Worm (Caenorhabditis elegans) whole organism, early embryonic: Measurements from ENCODE around the gene F10E9.5.

Source experiments
- B0310.2 ChIP-seq: sonication (generic microtip); optimal IDR thresholded peaks from 2 replicates; lab custom pipeline; 2016; ENCODE audit warnings: mild to moderate bottlenecking, missing genetic modification characterization, missing compliant biosample characterization
- F13C5.2 ChIP-seq: sonication (generic microtip); optimal IDR thresholded peaks from 2 replicates; lab custom pipeline; 2017; ENCODE audit warnings: mild to moderate bottlenecking, missing genetic modification characterization, inconsistent platforms, missing compliant biosample characterization
- aly-1 ChIP-seq: sonication (generic microtip); optimal IDR thresholded peaks from 2 replicates; lab custom pipeline; 2016; ENCODE audit warnings: missing genetic modification characterization, missing compliant biosample characterization
- ama-1 ChIP-seq: fragments of 150-350 bp; optimal IDR thresholded peaks from 2 replicates; lab custom pipeline; 2014
- ceh-13 ChIP-seq: fragments of 200-800 bp; sonication (Bioruptor generic); optimal IDR thresholded peaks from 2 replicates; lab custom pipeline; 2018; ENCODE audit warnings: mild to moderate bottlenecking, missing genetic modification characterization, missing compliant biosample characterization
- ceh-36 ChIP-seq: sonication (generic microtip); optimal IDR thresholded peaks from 2 replicates; lab custom pipeline; 2016; ENCODE audit warnings: missing genetic modification characterization, inconsistent platforms, missing compliant biosample characterization
- ets-7 ChIP-seq: sonication (generic microtip); optimal IDR thresholded peaks from 2 replicates; lab custom pipeline; 2016; ENCODE audit warnings: missing genotype, missing genetic modification characterization, missing compliant biosample characterization
- flt-1 ChIP-seq: fragments of 200-800 bp; sonication (Bioruptor generic); IDR thresholded peaks from 2 replicates; pipeline ENCODE4 v1.3.6; 2022; ENCODE audit warnings: missing genetic modification characterization, missing compliant biosample characterization
- hmbx-1 ChIP-seq: sonication (generic microtip); optimal IDR thresholded peaks from 2 replicates; lab custom pipeline; 2016; ENCODE audit warnings: mild to moderate bottlenecking, missing genetic modification characterization, missing compliant biosample characterization
- hmg-4 ChIP-seq: fragments of 200-800 bp; sonication (Bioruptor generic); optimal IDR thresholded peaks from 2 replicates; lab custom pipeline; 2018; ENCODE audit warnings: mild to moderate bottlenecking, missing genetic modification characterization, missing compliant biosample characterization
- hnd-1 ChIP-seq: sonication (generic microtip); optimal IDR thresholded peaks from 2 replicates; lab custom pipeline; 2016; ENCODE audit warnings: missing genetic modification characterization, missing compliant biosample characterization
- pes-1 ChIP-seq: fragments of 200-800 bp; sonication (Bioruptor generic); IDR thresholded peaks from 2 replicates; pipeline ENCODE4 v1.3.6; 2022; ENCODE audit warnings: missing genetic modification reagents, missing genetic modification characterization, missing compliant biosample characterization
- scrt-1 ChIP-seq: fragments of 200-800 bp; sonication (Bioruptor generic); IDR thresholded peaks from 2 replicates; pipeline ENCODE4 v1.3.6; 2022; ENCODE audit warnings: missing genetic modification characterization, missing compliant biosample characterization
- sea-1 ChIP-seq: fragments of 200-800 bp; sonication (Bioruptor generic); conservative IDR thresholded peaks from 2 replicates; pipeline ENCODE4 v1.3.6; 2022; ENCODE audit warnings: missing genetic modification characterization, missing compliant biosample characterization
- tbx-11 ChIP-seq: fragments of 200-800 bp; sonication (Bioruptor generic); IDR thresholded peaks from 2 replicates; pipeline ENCODE4 v1.3.6; 2022; ENCODE audit warnings: missing genetic modification characterization, missing compliant biosample characterization
- tbx-37 ChIP-seq: fragments of 200-800 bp; sonication (Bioruptor generic); conservative IDR thresholded peaks from 2 replicates; pipeline ENCODE4 v1.3.6; 2022; ENCODE audit warnings: missing genetic modification reagents, missing genetic modification characterization, missing compliant biosample characterization
- tra-4 ChIP-seq: sonication (generic microtip); optimal IDR thresholded peaks from 2 replicates; lab custom pipeline; 2017; ENCODE audit warnings: missing genetic modification characterization, missing compliant biosample characterization

Gene F10E9.5

DNA sequence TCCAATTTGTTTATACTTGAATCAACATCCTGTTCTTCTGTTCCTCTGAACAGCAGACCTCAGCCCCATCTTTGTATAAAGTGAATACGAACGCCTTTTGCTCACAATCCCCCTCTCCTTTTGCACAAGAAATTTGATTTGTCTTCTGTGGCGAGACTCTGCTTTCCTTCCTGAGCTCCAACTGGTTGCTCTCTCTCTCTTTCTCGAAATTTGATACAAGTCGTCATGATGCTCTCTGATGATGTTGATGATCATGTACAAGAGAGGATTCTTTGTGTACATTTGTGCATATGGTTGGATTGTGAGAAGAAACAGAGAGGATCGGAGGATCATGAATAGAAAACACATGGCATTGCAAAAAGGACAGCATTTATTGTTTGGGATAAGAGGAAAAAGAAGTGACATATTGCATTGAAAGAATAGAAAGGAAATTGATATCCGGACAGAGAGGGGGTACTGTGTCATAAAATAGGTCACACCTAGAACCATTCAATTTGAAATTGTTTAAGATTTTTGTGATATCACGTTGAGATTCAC is 6.5 kb upstream of the F10E9.5 start:
- TF ChIP-seq tbx-11 (GFP tag; lab: Robert Waterston, UW) (no peak), ceh-13 (GFP tag; lab: Kevin White, UChicago) (no peak), ama-1 (lab: Kevin White, UChicago) (no peak), tbx-37 (GFP tag; lab: Robert Waterston, UW) (no peak), tra-4 (tag; lab: Kevin White, UChicago) (no peak), flt-1 (GFP tag; lab: Robert Waterston, UW) (no peak), F13C5.2 (no peak), pes-1 (GFP tag; lab: Robert Waterston, UW) (no peak), B0310.2 (tag; lab: Kevin White, UChicago) (no peak), hmbx-1 (tag; lab: Kevin White, UChicago) (no peak), hnd-1 (tag; lab: Kevin White, UChicago) (no peak), ceh-36 (tag; lab: Kevin White, UChicago) (no peak)

DNA sequence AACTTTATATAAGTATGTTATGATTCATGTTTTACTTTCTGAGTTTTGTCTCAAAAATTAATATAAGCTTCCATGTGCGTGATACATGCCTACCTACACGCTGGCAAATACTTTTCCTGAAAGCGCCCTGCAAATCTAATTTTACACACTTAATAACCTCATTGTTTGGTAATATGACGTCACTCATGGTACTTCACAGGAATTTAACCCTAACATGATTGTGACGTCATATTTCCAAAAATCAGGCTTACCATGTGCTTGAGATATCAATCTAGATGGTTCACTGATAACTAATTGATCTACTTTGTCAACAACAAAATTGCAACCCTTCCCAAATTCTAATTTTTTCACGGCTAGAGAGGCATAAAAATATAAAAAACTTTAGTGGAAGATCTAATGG is 4.0 kb upstream of the F10E9.5 start:
- no peak for TF ChIP-seq tbx-37 (GFP tag; lab: Robert Waterston, UW)
- no peak for TF ChIP-seq sea-1
- no peak for TF ChIP-seq hmg-4
- TF ChIP-seq scrt-1, result no peak
- TF ChIP-seq hmbx-1 (tag; lab: Kevin White, UChicago), result no peak
- no peak for TF ChIP-seq tbx-11 (GFP tag; lab: Robert Waterston, UW)
- no peak for TF ChIP-seq flt-1 (GFP tag; lab: Robert Waterston, UW)
- TF ChIP-seq ama-1 (lab: Kevin White, UChicago), result no peak
- TF ChIP-seq aly-1 (tag; lab: Kevin White, UChicago), result no peak
- TF ChIP-seq ceh-13 (GFP tag; lab: Kevin White, UChicago), result no peak
- TF ChIP-seq B0310.2 (tag; lab: Kevin White, UChicago), result no peak
- TF ChIP-seq pes-1 (GFP tag; lab: Robert Waterston, UW), result no peak
- no peak for TF ChIP-seq F13C5.2
- TF ChIP-seq hnd-1 (tag; lab: Kevin White, UChicago), result no peak
- no peak for TF ChIP-seq ets-7 (tag; lab: Kevin White, UChicago)
- no peak for TF ChIP-seq ceh-36 (tag; lab: Kevin White, UChicago)
- no peak for TF ChIP-seq tra-4 (tag; lab: Kevin White, UChicago)

DNA sequence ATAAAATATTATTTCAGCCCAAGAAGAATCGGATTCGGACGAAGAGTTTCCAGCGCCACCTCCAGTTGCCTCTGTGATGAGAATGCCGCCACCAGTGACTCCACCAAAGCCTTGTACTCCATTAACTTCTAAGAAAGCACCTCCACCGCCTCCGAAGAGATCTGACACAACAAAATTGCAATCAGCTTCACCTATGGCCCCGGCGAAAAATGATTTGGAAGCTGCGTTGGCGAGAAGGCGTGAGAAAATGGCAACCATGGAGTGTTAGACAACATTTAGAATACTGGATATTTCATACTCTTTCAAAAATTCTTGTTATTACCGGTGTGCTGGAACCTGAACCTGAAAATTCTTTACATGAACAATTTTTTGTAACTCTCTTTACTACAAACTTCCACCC is 2.1 kb upstream of the F10E9.5 start:
- no peak for TF ChIP-seq flt-1 (GFP tag; lab: Robert Waterston, UW)
- no peak for TF ChIP-seq hnd-1 (tag; lab: Kevin White, UChicago)
- no peak for TF ChIP-seq tbx-11 (GFP tag; lab: Robert Waterston, UW)
- no peak for TF ChIP-seq ceh-36 (tag; lab: Kevin White, UChicago)
- no peak for TF ChIP-seq pes-1 (GFP tag; lab: Robert Waterston, UW)
- TF ChIP-seq sea-1, result no peak
- TF ChIP-seq ama-1 (lab: Kevin White, UChicago), result no peak
- TF ChIP-seq B0310.2 (tag; lab: Kevin White, UChicago), result no peak
- TF ChIP-seq hmg-4, result no peak
- TF ChIP-seq ceh-13 (GFP tag; lab: Kevin White, UChicago), result no peak
- TF ChIP-seq tra-4 (tag; lab: Kevin White, UChicago), result no peak
- TF ChIP-seq tbx-37 (GFP tag; lab: Robert Waterston, UW), result no peak
- no peak for TF ChIP-seq F13C5.2
- TF ChIP-seq scrt-1, result no peak
- no peak for TF ChIP-seq aly-1 (tag; lab: Kevin White, UChicago)
- no peak for TF ChIP-seq ets-7 (tag; lab: Kevin White, UChicago)
- no peak for TF ChIP-seq hmbx-1 (tag; lab: Kevin White, UChicago)

DNA sequence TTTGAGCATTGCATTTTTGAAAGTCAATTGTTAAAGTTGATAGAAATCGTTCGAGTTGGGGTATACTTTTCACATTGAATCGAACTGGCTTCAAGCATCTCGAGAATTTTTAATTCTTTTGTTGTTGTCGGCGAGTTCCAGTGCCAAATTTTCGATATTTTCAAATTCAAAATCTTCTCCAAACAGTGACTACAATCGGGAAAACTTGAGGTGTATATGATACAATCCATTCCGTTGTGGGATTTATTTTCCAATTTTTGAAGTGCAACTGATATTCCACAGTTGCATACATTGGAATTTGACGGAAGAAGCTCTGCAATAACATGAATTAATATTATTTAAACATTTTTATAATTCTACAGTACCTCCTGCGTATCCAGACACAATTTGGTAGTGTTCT is 1.6 kb upstream of the F10E9.5 start:
- no peak for TF ChIP-seq tbx-11 (GFP tag; lab: Robert Waterston, UW)
- no peak for TF ChIP-seq hmg-4
- no peak for TF ChIP-seq aly-1 (tag; lab: Kevin White, UChicago)
- no peak for TF ChIP-seq scrt-1
- no peak for TF ChIP-seq hnd-1 (tag; lab: Kevin White, UChicago)
- no peak for TF ChIP-seq ceh-36 (tag; lab: Kevin White, UChicago)
- no peak for TF ChIP-seq B0310.2 (tag; lab: Kevin White, UChicago)
- no peak for TF ChIP-seq ama-1 (lab: Kevin White, UChicago)
- TF ChIP-seq ceh-13 (GFP tag; lab: Kevin White, UChicago), result no peak
- TF ChIP-seq flt-1 (GFP tag; lab: Robert Waterston, UW), result no peak
- TF ChIP-seq hmbx-1 (tag; lab: Kevin White, UChicago), result no peak
- no peak for TF ChIP-seq tra-4 (tag; lab: Kevin White, UChicago)
- TF ChIP-seq sea-1, result no peak
- no peak for TF ChIP-seq pes-1 (GFP tag; lab: Robert Waterston, UW)
- TF ChIP-seq tbx-37 (GFP tag; lab: Robert Waterston, UW), result no peak
- TF ChIP-seq ets-7 (tag; lab: Kevin White, UChicago), result no peak
- no peak for TF ChIP-seq F13C5.2

DNA sequence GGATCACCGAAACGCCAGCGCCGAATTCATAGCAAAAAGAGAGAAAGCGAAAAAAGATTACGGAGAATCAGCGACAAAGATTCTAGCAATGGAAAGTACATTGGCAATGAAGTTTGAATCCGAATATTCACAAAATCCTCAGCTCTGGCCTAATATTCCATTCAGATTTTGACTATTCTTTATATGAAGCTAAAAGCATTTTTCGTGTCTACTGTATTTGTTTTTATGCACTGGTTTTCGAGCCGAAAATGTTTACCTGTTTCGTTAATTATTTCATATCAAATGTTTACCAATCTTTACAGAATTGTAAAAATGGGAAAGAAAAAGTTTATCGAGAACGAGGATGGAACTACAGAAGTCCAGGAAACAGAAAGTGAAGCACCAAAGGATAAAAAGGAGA is 846 bp downstream of the F10E9.5 start, which contains the start of gene F10E9.4:
Gene F10E9.4 (plus strand): TSS at position 301 of the 400 bp plus-strand sequence.
- TF ChIP-seq pes-1 (GFP tag; lab: Robert Waterston, UW) (no peak), aly-1 (tag; lab: Kevin White, UChicago) (no peak), tbx-11 (GFP tag; lab: Robert Waterston, UW) (no peak), ets-7 (tag; lab: Kevin White, UChicago) (no peak), F13C5.2 (no peak), hmbx-1 (tag; lab: Kevin White, UChicago) (no peak), ceh-36 (tag; lab: Kevin White, UChicago) (no peak), hnd-1 (tag; lab: Kevin White, UChicago) (no peak), flt-1 (GFP tag; lab: Robert Waterston, UW) (no peak), tbx-37 (GFP tag; lab: Robert Waterston, UW) (no peak), scrt-1 (no peak), hmg-4 (no peak), tra-4 (tag; lab: Kevin White, UChicago) (no peak), ceh-13 (GFP tag; lab: Kevin White, UChicago) (no peak), B0310.2 (tag; lab: Kevin White, UChicago) (no peak), ama-1 (lab: Kevin White, UChicago) (no peak), sea-1 (no peak)
